Worm (Caenorhabditis elegans): ENCODE data around the gene clc-7.

DNA sequence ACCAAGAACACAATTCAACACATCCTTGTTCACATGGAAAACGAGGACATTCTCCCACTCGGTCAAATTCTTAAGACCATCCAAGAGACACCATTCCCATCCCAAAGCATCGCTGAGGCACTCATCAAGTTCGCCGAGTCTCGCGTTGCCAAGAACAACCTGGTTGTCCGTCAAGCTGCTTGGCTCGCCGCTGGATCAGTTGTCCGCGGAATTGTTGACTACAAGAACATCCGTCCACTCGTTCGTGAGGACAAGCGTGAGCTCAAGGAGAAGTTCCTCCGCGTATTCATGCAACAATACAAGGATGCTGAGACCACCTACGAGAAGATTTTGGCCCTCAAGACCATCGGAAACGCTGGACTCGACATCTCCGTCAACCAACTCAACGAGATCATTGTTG is 34.4 kb downstream of the clc-7 start:
- TF ChIP-seq dao-5 (tag; optimal IDR thresholded peaks at IDR 0.05) (no peak), W03F9.2 (tag; optimal IDR thresholded peaks at IDR 0.05) (no peak), him-1 (tag; optimal IDR thresholded peaks at IDR 0.05) (no peak)
